Worm (Caenorhabditis elegans): ENCODE results near the gene Y38E10A.35.

- TF ChIP-seq W03F9.2 (tag; optimal IDR thresholded peaks at IDR 0.05), result no peak
- TF ChIP-seq him-1 (tag; optimal IDR thresholded peaks at IDR 0.05), result no peak
These were observed 23.0 kb downstream of the Y38E10A.35 start for ce11 chrII:12549613-12550012.

Data from whole organism, L4/young adult.